Fruit fly (Drosophila melanogaster) whole organism, embryonic: ENCODE data around the gene Phyhd1.
A peak's percentile ranks its signal among the peaks of the same experiment; 100 is the strongest.

ENCODE experiments used
- ATbp ChIP-seq: fragments of 200-800 bp; sonication (Bioruptor generic); optimal IDR thresholded peaks from 2 replicates; lab custom pipeline; 2017; ENCODE audit warnings: missing biosample characterization, mild to moderate bottlenecking, missing genetic modification characterization, missing genetic modification reagents
- Atf6 ChIP-seq: fragments of 200-800 bp; sonication (Bioruptor generic); IDR thresholded peaks from 2 replicates; pipeline ENCODE4 v1.3.6; 2022; ENCODE audit warnings: missing biosample characterization, missing genetic modification characterization
- Awh ChIP-seq: fragments of 200-800 bp; sonication (Bioruptor generic); IDR thresholded peaks from 2 replicates; pipeline ENCODE4, ENCODE4 v1.3.6; 2022; ENCODE audit warnings: missing biosample characterization, missing genetic modification characterization
- CG11723 ChIP-seq: fragments of 200-800 bp; sonication (Bioruptor generic); optimal IDR thresholded peaks from 2 replicates; lab custom pipeline; 2017; ENCODE audit warnings: missing biosample characterization, mild to moderate bottlenecking, missing genetic modification characterization
- CG12659 ChIP-seq: fragments of 200-800 bp; sonication (Bioruptor generic); optimal IDR thresholded peaks from 3 replicates; lab custom pipeline; 2017; ENCODE audit warnings: mild to moderate bottlenecking, missing biosample characterization, missing genetic modification reagents, missing genetic modification characterization
- CG17359 ChIP-seq: fragments of 200-800 bp; sonication (Bioruptor generic); optimal IDR thresholded peaks from 3 replicates; lab custom pipeline; 2018; ENCODE audit warnings: missing biosample characterization, mild to moderate bottlenecking, missing genetic modification characterization, moderate library complexity
- CG2678 ChIP-seq: fragments of 200-800 bp; sonication (Bioruptor generic); optimal IDR thresholded peaks from 3 replicates; lab custom pipeline; 2019; ENCODE audit warnings: missing biosample characterization, mild to moderate bottlenecking, missing genetic modification characterization, moderate library complexity
- CG4404 ChIP-seq: fragments of 200-800 bp; sonication (Bioruptor generic); IDR thresholded peaks from 2 replicates; pipeline ENCODE4 v1.3.6; 2022; ENCODE audit warnings: missing biosample characterization, missing genetic modification characterization
- CG6175 ChIP-seq: fragments of 200-800 bp; sonication (Bioruptor generic); IDR thresholded peaks from 3 replicates; pipeline ENCODE4 v1.3.6; 2022; ENCODE audit warnings: missing biosample characterization, missing genetic modification characterization
- CG6272 ChIP-seq: fragments of 200-800 bp; sonication (Bioruptor generic); IDR thresholded peaks from 2 replicates; pipeline ENCODE4 v1.3.6; 2022; ENCODE audit warnings: missing biosample characterization, missing genetic modification characterization
- CG6813 ChIP-seq: fragments of 200-800 bp; sonication (Bioruptor generic); optimal IDR thresholded peaks from 2 replicates; lab custom pipeline; 2017; ENCODE audit warnings: missing biosample characterization, missing genetic modification characterization, mild to moderate bottlenecking, moderate library complexity, missing genetic modification reagents
- CG7556 ChIP-seq: fragments of 200-800 bp; sonication (Bioruptor generic); optimal IDR thresholded peaks from 2 replicates; lab custom pipeline; 2017; ENCODE audit warnings: missing biosample characterization, mild to moderate bottlenecking, missing genetic modification characterization
- CG7786 ChIP-seq: fragments of 200-800 bp; sonication (Bioruptor generic); optimal IDR thresholded peaks from 2 replicates; lab custom pipeline; 2016; ENCODE audit warnings: missing biosample characterization, missing genetic modification characterization
- CG8478 ChIP-seq: fragments of >200 bp; optimal IDR thresholded peaks from 2 replicates; lab custom pipeline; 2018
- Chrac-16 ChIP-seq: fragments of 200-800 bp; sonication (Bioruptor generic); optimal IDR thresholded peaks from 3 replicates; lab custom pipeline; 2016; ENCODE audit warnings: missing biosample characterization, missing genetic modification characterization
- D ChIP-seq, 2 experiments: fragments of 200-800 bp in 1 of 2; fragments of >200 bp in 1 of 2; sonication (Bioruptor generic) in 1 of 2; optimal IDR thresholded peaks; 2 replicates in 1 of 2; 3 replicates in 1 of 2; lab custom pipeline; 2017; ENCODE audit warnings: mild to moderate bottlenecking in 1 of 2, missing biosample characterization in 1 of 2, missing genetic modification characterization in 1 of 2, missing genetic modification reagents in 1 of 2
- Dip2 ChIP-seq: fragments of 200-800 bp; sonication (Bioruptor generic); IDR thresholded peaks from 2 replicates; pipeline ENCODE4 v1.3.6; 2022; ENCODE audit warnings: missing biosample characterization, missing genetic modification characterization
- Doc2 ChIP-seq: fragments of 200-800 bp; sonication (Bioruptor generic); IDR thresholded peaks from 2 replicates; pipeline ENCODE4 v1.3.6; 2022; ENCODE audit warnings: missing biosample characterization, missing genetic modification characterization
- Ets65A ChIP-seq: fragments of 200-800 bp; sonication (Bioruptor generic); peaks from one replicate; lab custom pipeline; 2016; ENCODE audit warnings: missing biosample characterization, missing genetic modification characterization
- Ets97D ChIP-seq: fragments of 200-800 bp; sonication (Bioruptor generic); optimal IDR thresholded peaks from 3 replicates; lab custom pipeline; 2016; ENCODE audit warnings: missing biosample characterization, missing genetic modification characterization
- Fer3 ChIP-seq: fragments of 200-800 bp; sonication (Bioruptor generic); optimal IDR thresholded peaks from 2 replicates; lab custom pipeline; 2018; ENCODE audit warnings: missing biosample characterization, mild to moderate bottlenecking, missing genetic modification characterization, moderate library complexity
- NC2β ChIP-seq: fragments of 200-800 bp; sonication (Bioruptor generic); optimal IDR thresholded peaks from 2 replicates; lab custom pipeline; 2016; ENCODE audit warnings: missing biosample characterization, missing genetic modification characterization
- Sox100B ChIP-seq: fragments of 200-800 bp; sonication (Bioruptor generic); optimal IDR thresholded peaks from 3 replicates; lab custom pipeline; 2018; ENCODE audit warnings: missing biosample characterization, mild to moderate bottlenecking, missing genetic modification characterization
- TFAM ChIP-seq: fragments of 200-800 bp; sonication (Bioruptor generic); optimal IDR thresholded peaks from 2 replicates; lab custom pipeline; 2017; ENCODE audit warnings: missing biosample characterization, missing genetic modification characterization, inconsistent platforms
- Trl ChIP-seq, 3 experiments: fragments of >200 bp in 2 of 3; fragments of 200-800 bp in 1 of 3; sonication (Bioruptor generic) in 1 of 3; optimal IDR thresholded peaks; 2 replicates in 1 of 3; 3 replicates in 2 of 3; lab custom pipeline; 2016 to 2017; ENCODE audit warnings: missing biosample characterization in 1 of 3, missing genetic modification characterization in 1 of 3
- ab ChIP-seq: fragments of 200-800 bp; sonication (Bioruptor generic); optimal IDR thresholded peaks from 2 replicates; lab custom pipeline; 2016; ENCODE audit warnings: missing biosample characterization, missing genetic modification characterization
- ac ChIP-seq: fragments of 200-800 bp; sonication (Bioruptor generic); optimal IDR thresholded peaks from 3 replicates; lab custom pipeline; 2017; ENCODE audit warnings: missing biosample characterization, mild to moderate bottlenecking, missing genetic modification characterization
- ash1 ChIP-seq: fragments of 200-800 bp; sonication (Bioruptor generic); optimal IDR thresholded peaks from 2 replicates; lab custom pipeline; 2018; ENCODE audit warnings: missing biosample characterization, mild to moderate bottlenecking, missing genetic modification characterization
- bab2 ChIP-seq: fragments of 200-800 bp; sonication (Bioruptor generic); optimal IDR thresholded peaks from 2 replicates; lab custom pipeline; 2016; ENCODE audit warnings: missing biosample characterization, missing genetic modification characterization
- bbx ChIP-seq: fragments of 200-800 bp; sonication (Bioruptor generic); IDR thresholded peaks from 2 replicates; pipeline ENCODE4 v1.3.6; 2022; ENCODE audit warnings: missing biosample characterization, missing genetic modification characterization; ENCODE audit not compliant: partially characterized antibody
- bcd ChIP-seq: fragments of 200-800 bp; sonication (Bioruptor generic); optimal IDR thresholded peaks from 2 replicates; lab custom pipeline; 2017; ENCODE audit warnings: missing biosample characterization, mild to moderate bottlenecking, missing genetic modification characterization
- chif ChIP-seq, 2 experiments: fragments of 200-800 bp; sonication (Bioruptor generic); optimal IDR thresholded peaks; 3 replicates each; lab custom pipeline; 2016; ENCODE audit warnings: missing biosample characterization in 2 of 2, missing genetic modification characterization in 2 of 2
- disco-r ChIP-seq: fragments of 200-800 bp; sonication (Bioruptor generic); optimal IDR thresholded peaks from 2 replicates; lab custom pipeline; 2016; ENCODE audit warnings: missing biosample characterization, missing genetic modification characterization
- dmrt11E ChIP-seq: fragments of 200-800 bp; sonication (Bioruptor generic); optimal IDR thresholded peaks from 3 replicates; lab custom pipeline; 2018; ENCODE audit warnings: missing biosample characterization, mild to moderate bottlenecking, missing genetic modification characterization, moderate library complexity
- ewg ChIP-seq: fragments of 200-800 bp; sonication (Bioruptor generic); optimal IDR thresholded peaks from 3 replicates; lab custom pipeline; 2017; ENCODE audit warnings: mild to moderate bottlenecking, missing biosample characterization, missing genetic modification reagents, missing genetic modification characterization
- eyg ChIP-seq: fragments of 200-800 bp; sonication (Bioruptor generic); optimal IDR thresholded peaks from 3 replicates; lab custom pipeline; 2016; ENCODE audit warnings: missing biosample characterization, missing genetic modification characterization
- fd64A ChIP-seq: fragments of 200-800 bp; sonication (Bioruptor generic); optimal IDR thresholded peaks from 3 replicates; lab custom pipeline; 2018; ENCODE audit warnings: missing biosample characterization, mild to moderate bottlenecking, missing genetic modification characterization
- gem ChIP-seq: fragments of 200-800 bp; sonication (Bioruptor generic); optimal IDR thresholded peaks from 2 replicates; lab custom pipeline; 2019; ENCODE audit warnings: missing biosample characterization, mild to moderate bottlenecking, missing genetic modification characterization, moderate library complexity
- gro ChIP-seq: fragments of 200-800 bp; sonication (Bioruptor generic); optimal IDR thresholded peaks from 2 replicates; lab custom pipeline; 2016; ENCODE audit warnings: missing biosample characterization, missing genetic modification characterization
- hth ChIP-seq: fragments of >200 bp; optimal IDR thresholded peaks from 2 replicates; lab custom pipeline; 2017; ENCODE audit warnings: inconsistent platforms
- jing ChIP-seq: fragments of 200-800 bp; sonication (Bioruptor generic); optimal IDR thresholded peaks from 2 replicates; lab custom pipeline; 2018; ENCODE audit warnings: missing biosample characterization, mild to moderate bottlenecking, missing genetic modification characterization
- kay ChIP-seq: fragments of 200-800 bp; sonication (Bioruptor generic); optimal IDR thresholded peaks from 2 replicates; lab custom pipeline; 2016; ENCODE audit warnings: missing biosample characterization, missing genetic modification characterization
- nerfin-2 ChIP-seq: fragments of 200-800 bp; sonication (Bioruptor generic); IDR thresholded peaks from 2 replicates; pipeline ENCODE4 v1.3.6; 2022; ENCODE audit warnings: missing biosample characterization, missing genetic modification characterization; ENCODE audit not compliant: partially characterized antibody
- rib ChIP-seq: fragments of 200-800 bp; sonication (Bioruptor generic); IDR thresholded peaks from 2 replicates; pipeline ENCODE4 v1.3.6; 2022; ENCODE audit warnings: missing biosample characterization, missing genetic modification characterization
- salm ChIP-seq: fragments of 200-800 bp; sonication (Bioruptor generic); optimal IDR thresholded peaks from 2 replicates; lab custom pipeline; 2018; ENCODE audit warnings: missing biosample characterization, mild to moderate bottlenecking, missing genetic modification characterization
- sens-2 ChIP-seq: fragments of 200-800 bp; sonication (Bioruptor generic); IDR thresholded peaks from 2 replicates; pipeline ENCODE4 v1.3.6; 2022; ENCODE audit warnings: missing biosample characterization, missing genetic modification characterization
- seq ChIP-seq: fragments of 200-800 bp; sonication (Bioruptor generic); IDR thresholded peaks from 2 replicates; pipeline ENCODE4 v1.3.6; 2022; ENCODE audit warnings: missing biosample characterization, missing genetic modification characterization
- sug ChIP-seq: fragments of 200-800 bp; optimal IDR thresholded peaks from 2 replicates; lab custom pipeline; 2019; ENCODE audit warnings: missing biosample characterization, mild to moderate bottlenecking, missing genetic modification characterization, moderate library complexity
- toy ChIP-seq: fragments of 200-800 bp; sonication (Bioruptor generic); IDR thresholded peaks from 2 replicates; pipeline ENCODE4 v1.3.6; 2022; ENCODE audit warnings: missing biosample characterization, missing genetic modification characterization
- zfh2 ChIP-seq: fragments of 200-800 bp; sonication (Bioruptor generic); optimal IDR thresholded peaks from 2 replicates; lab custom pipeline; 2016; ENCODE audit warnings: missing biosample characterization, missing genetic modification characterization

Phyhd1 gene

dm6 chr3R:10643077-10643784 is 37.5 kb downstream of the Phyhd1 start (continued):
- TF ChIP-seq Doc2, result no peak
- peak; percentile 69 for TF ChIP-seq sug (tag; lab: Kevin White, UChicago)
- peak; percentile 57 for TF ChIP-seq gem (tag; lab: Kevin White, UChicago)
- TF ChIP-seq CG2678 (tag; lab: Kevin White, UChicago), result peak; percentile 73
- TF ChIP-seq ash1, result peak; percentile 26
- peak; percentile 56 for TF ChIP-seq fd64A (GFP tag; lab: Kevin White, UChicago)
- TF ChIP-seq Fer3 (tag; lab: Kevin White, UChicago), result peak; percentile 23
- no peak for TF ChIP-seq Ets97D (GFP tag; lab: Kevin White, UChicago)
- TF ChIP-seq CG6813 (GFP tag; lab: Kevin White, UChicago), result peak; percentile 65
- TF ChIP-seq disco-r (GFP tag; lab: Kevin White, UChicago), result peak; percentile 27
- TF ChIP-seq TFAM (GFP tag; lab: Kevin White, UChicago), result peak; percentile 22
- TF ChIP-seq bab2, result peak; percentile 6
- TF ChIP-seq Ets65A (GFP tag; lab: Kevin White, UChicago), result peak; percentile 60
- peak; percentile 20 for TF ChIP-seq jing (GFP tag; lab: Kevin White, UChicago)
- peak; percentile 27 for TF ChIP-seq CG12659 (GFP tag; lab: Kevin White, UChicago)
- TF ChIP-seq CG7556 (GFP tag; lab: Kevin White, UChicago), result peak; percentile 67
- peak; percentile 58 for TF ChIP-seq CG17359
- TF ChIP-seq NC2β (GFP tag; lab: Kevin White, UChicago), result no peak
- no peak for TF ChIP-seq CG6272 (GFP tag; lab: Robert Waterston, UW)
- peak; percentile 75 for TF ChIP-seq ATbp (GFP tag; lab: Kevin White, UChicago)
- peak; percentile 30 for TF ChIP-seq bcd (GFP tag; lab: Kevin White, UChicago)
- TF ChIP-seq Sox100B (GFP tag; lab: Kevin White, UChicago), result peak; percentile 64
- peak; percentile 6 for TF ChIP-seq gro (GFP tag; lab: Kevin White, UChicago)
- TF ChIP-seq seq, result peak; percentile 43; the same call in 1 of the 2 replicates
- TF ChIP-seq dmrt11E (tag; lab: Kevin White, UChicago), result peak; percentile 73
- TF ChIP-seq sens-2 (GFP tag; lab: Robert Waterston, UW), result peak; percentile 45
- no peak for TF ChIP-seq CG8478 (lab: Kevin White, UChicago)
- TF ChIP-seq toy (GFP tag; lab: Robert Waterston, UW), result no peak
- TF ChIP-seq ab (GFP tag; lab: Kevin White, UChicago), result no peak
- no peak for TF ChIP-seq nerfin-2 (GFP tag; lab: Robert Waterston, UW)
- TF ChIP-seq zfh2 (GFP tag; lab: Kevin White, UChicago), result no peak
- no peak for TF ChIP-seq Trl (optimal IDR thresholded peaks at IDR 0.05; lab: Kevin White, UChicago)
- peak; percentile 46 for TF ChIP-seq Trl (GFP tag; optimal IDR thresholded peaks at IDR 0.05; lab: Kevin White, UChicago)
- no peak for TF ChIP-seq rib (GFP tag; lab: Robert Waterston, UW)
- peak; percentile 43 for TF ChIP-seq ewg (GFP tag; lab: Kevin White, UChicago)
- TF ChIP-seq kay (GFP tag; lab: Kevin White, UChicago), result no peak
- TF ChIP-seq CG7786 (GFP tag; lab: Kevin White, UChicago), result no peak
- peak; percentile 45; the same call in 1 of the 2 replicates for TF ChIP-seq Awh (GFP tag; lab: Robert Waterston, UW)
- TF ChIP-seq Atf6 (GFP tag; lab: Robert Waterston, UW), result no peak
- TF ChIP-seq CG6175 (GFP tag; lab: Robert Waterston, UW), result no peak
- TF ChIP-seq D (optimal IDR thresholded peaks at IDR 0.05; lab: Kevin White, UChicago), result no peak
- TF ChIP-seq D (GFP tag; optimal IDR thresholded peaks at IDR 0.05; lab: Kevin White, UChicago), result peak; percentile 42
- TF ChIP-seq Dip2 (GFP tag; lab: Robert Waterston, UW), result no peak
- TF ChIP-seq CG4404 (GFP tag; lab: Robert Waterston, UW), result no peak
- TF ChIP-seq hth (lab: Kevin White, UChicago), result no peak
- TF ChIP-seq salm (tag; lab: Kevin White, UChicago), result peak; percentile 39
- peak in 1 of 2 experiments; percentile 6 for TF ChIP-seq chif (GFP tag; optimal IDR thresholded peaks at IDR 0.05; lab: Kevin White, UChicago)
- no peak for TF ChIP-seq Chrac-16
- peak; percentile 36 for TF ChIP-seq CG11723 (GFP tag; lab: Kevin White, UChicago)
- no peak for TF ChIP-seq eyg
- no peak for TF ChIP-seq bbx (GFP tag; lab: Robert Waterston, UW)
- TF ChIP-seq ac (GFP tag; lab: Kevin White, UChicago), result peak; percentile 90
